Worm (Caenorhabditis elegans): ENCODE measurements around the gene C30G12.2.

Gene C30G12.2

ce11 chrII:7325063-7325480, 34.8 kb downstream of the C30G12.2 start (continued):
- TF ChIP-seq fkh-10 (GFP tag; optimal IDR thresholded peaks at IDR 0.05): peak; percentile 4
- peak; percentile 31; the same call in 1 of the 2 replicates for TF ChIP-seq ceh-88 (GFP tag; IDR thresholded peaks at IDR 0.05)
- TF ChIP-seq swsn-7 (tag; optimal IDR thresholded peaks at IDR 0.05): peak; percentile 6
- TF ChIP-seq pax-3 (tag; optimal IDR thresholded peaks at IDR 0.05): peak; percentile 16
- TF ChIP-seq ceh-82 (tag; optimal IDR thresholded peaks at IDR 0.05): no peak
- TF ChIP-seq dsc-1 (tag; optimal IDR thresholded peaks at IDR 0.05): peak; percentile 47

ce11 chrII:7326199-7326598, 36.0 kb downstream of the C30G12.2 start:
- no peak for TF ChIP-seq snpc-4 (tag; optimal IDR thresholded peaks at IDR 0.05)
- TF ChIP-seq mab-9 (GFP tag; IDR thresholded peaks at IDR 0.05): no peak
- peak; percentile 28 for TF ChIP-seq fkh-10 (GFP tag; optimal IDR thresholded peaks at IDR 0.05)
- no peak for TF ChIP-seq jun-1 (tag; optimal IDR thresholded peaks at IDR 0.05)
- no peak for TF ChIP-seq hlh-17 (GFP tag; optimal IDR thresholded peaks at IDR 0.05; ENCODE audit: borderline replicate concordance)
- no peak for TF ChIP-seq fkh-4 (tag; optimal IDR thresholded peaks at IDR 0.05; ENCODE audit: borderline replicate concordance)
- peak; percentile 30 for TF ChIP-seq lin-14 (GFP tag; optimal IDR thresholded peaks at IDR 0.05)
- TF ChIP-seq dpl-1 (GFP tag; optimal IDR thresholded peaks at IDR 0.05): no peak
- no peak for TF ChIP-seq nhr-237 (tag; optimal IDR thresholded peaks at IDR 0.05)
- TF ChIP-seq nhr-90 (tag; optimal IDR thresholded peaks at IDR 0.05; ENCODE audit: poor library complexity): no peak
- peak; percentile 2 for TF ChIP-seq rnt-1 (tag; optimal IDR thresholded peaks at IDR 0.05)
- peak; percentile 19 for TF ChIP-seq fkh-8 (tag; optimal IDR thresholded peaks at IDR 0.05)
- no peak for TF ChIP-seq nhr-84 (tag; optimal IDR thresholded peaks at IDR 0.05)
- no peak for TF ChIP-seq snu-23 (GFP tag; optimal IDR thresholded peaks at IDR 0.05)
- TF ChIP-seq egl-27 (tag; optimal IDR thresholded peaks at IDR 0.05): no peak
- peak; percentile 4 for TF ChIP-seq nhr-71 (tag; optimal IDR thresholded peaks at IDR 0.05)

ce11 chrII:7326997-7327396, 36.8 kb downstream of the C30G12.2 start:
- no peak for TF ChIP-seq pax-3 (tag; optimal IDR thresholded peaks at IDR 0.05)
- TF ChIP-seq C34B4.2 (tag; optimal IDR thresholded peaks at IDR 0.05): no peak
- TF ChIP-seq nhr-84 (tag; optimal IDR thresholded peaks at IDR 0.05): no peak
- peak; percentile 43 for TF ChIP-seq xbp-1 (tag; optimal IDR thresholded peaks at IDR 0.05)
- TF ChIP-seq nhr-85 (tag): no peak
- TF ChIP-seq lin-13 (GFP tag; optimal IDR thresholded peaks at IDR 0.05): no peak
- TF ChIP-seq sup-37 (GFP tag; optimal IDR thresholded peaks at IDR 0.05): no peak
- TF ChIP-seq unc-130 (tag; optimal IDR thresholded peaks at IDR 0.05): no peak
- no peak for TF ChIP-seq efl-3 (GFP tag; optimal IDR thresholded peaks at IDR 0.05)
- no peak for TF ChIP-seq fkh-4 (tag; optimal IDR thresholded peaks at IDR 0.05; ENCODE audit: borderline replicate concordance)
- no peak for TF ChIP-seq ets-5 (GFP tag; IDR thresholded peaks at IDR 0.05)
- peak; percentile 25 for TF ChIP-seq mep-1 (tag; optimal IDR thresholded peaks at IDR 0.05)
- peak; percentile 59 for TF ChIP-seq fkh-10 (GFP tag; optimal IDR thresholded peaks at IDR 0.05)
- no peak for TF ChIP-seq fos-1 (tag; optimal IDR thresholded peaks at IDR 0.05)
- TF ChIP-seq lin-14 (GFP tag; optimal IDR thresholded peaks at IDR 0.05): peak; percentile 89
- no peak for TF ChIP-seq mab-9 (GFP tag; IDR thresholded peaks at IDR 0.05)
- TF ChIP-seq nhr-90 (tag; optimal IDR thresholded peaks at IDR 0.05; ENCODE audit: poor library complexity): no peak
- peak in 1 of 2 experiments; percentile 10 for TF ChIP-seq lin-35 (GFP tag; optimal IDR thresholded peaks at IDR 0.05)
- TF ChIP-seq zip-4 (GFP tag; optimal IDR thresholded peaks at IDR 0.05): no peak
- TF ChIP-seq nhr-28 (tag; optimal IDR thresholded peaks at IDR 0.05): no peak
- no peak for TF ChIP-seq snpc-4 (tag; optimal IDR thresholded peaks at IDR 0.05)
- no peak for TF ChIP-seq unc-98 (GFP tag; IDR thresholded peaks at IDR 0.05)
- TF ChIP-seq grh-1 (GFP tag; IDR thresholded peaks at IDR 0.05): no peak
- TF ChIP-seq pag-3 (tag; optimal IDR thresholded peaks at IDR 0.05; ENCODE audit: borderline replicate concordance, insufficient read depth): no peak
- peak in 1 of 2 experiments; percentile 3 for TF ChIP-seq egl-27 (tag; optimal IDR thresholded peaks at IDR 0.05)
- peak; percentile 68 for TF ChIP-seq swsn-7 (tag; optimal IDR thresholded peaks at IDR 0.05)
- TF ChIP-seq jun-1 (tag; optimal IDR thresholded peaks at IDR 0.05): peak; percentile 16
- TF ChIP-seq aha-1 (tag; optimal IDR thresholded peaks at IDR 0.05): no peak
- TF ChIP-seq lir-3 (tag; optimal IDR thresholded peaks at IDR 0.05; ENCODE audit: poor library complexity): no peak
- TF ChIP-seq efl-1 (optimal IDR thresholded peaks at IDR 0.05): peak; percentile 27 to 30
- no peak for TF ChIP-seq efl-1 (GFP tag; optimal IDR thresholded peaks at IDR 0.05 in 1 of 2)
- TF ChIP-seq unc-30 (tag; optimal IDR thresholded peaks at IDR 0.05): no peak
- no peak for TF ChIP-seq nhr-237 (tag; optimal IDR thresholded peaks at IDR 0.05)
- TF ChIP-seq F16B12.6 (tag; optimal IDR thresholded peaks at IDR 0.05): no peak
- no peak for TF ChIP-seq blmp-1 (tag; optimal IDR thresholded peaks at IDR 0.05)
- no peak; the same call in 1 of the 2 replicates for TF ChIP-seq nhr-19 (GFP tag; conservative IDR thresholded peaks at IDR 0.05)
- no peak for TF ChIP-seq elt-2 (tag; optimal IDR thresholded peaks at IDR 0.05)
- no peak for TF ChIP-seq ceh-8 (GFP tag; optimal IDR thresholded peaks at IDR 0.05)
